Fruit fly (Drosophila melanogaster) whole organism, embryonic: Measurements from ENCODE around the gene Capr.
A peak's percentile ranks its signal among the peaks of the same experiment; 100 is the strongest.

Experiments
- CG10979 ChIP-seq: fragments of 200-800 bp; sonication (Bioruptor generic); optimal IDR thresholded peaks from 2 replicates; lab custom pipeline; 2018; ENCODE audit warnings: missing biosample characterization, mild to moderate bottlenecking, missing genetic modification characterization, moderate library complexity
- CG11398 ChIP-seq: fragments of 200-800 bp; sonication (Bioruptor generic); optimal IDR thresholded peaks from 2 replicates; lab custom pipeline; 2016; ENCODE audit warnings: missing biosample characterization, missing genetic modification characterization
- CG11456 ChIP-seq: fragments of 200-800 bp; sonication (Bioruptor generic); IDR thresholded peaks from 3 replicates; pipeline ENCODE4 v1.3.6; 2022; ENCODE audit warnings: missing biosample characterization, missing genetic modification characterization
- CG14710 ChIP-seq: fragments of 200-800 bp; sonication (Bioruptor generic); optimal IDR thresholded peaks from 3 replicates; lab custom pipeline; 2019; ENCODE audit warnings: missing biosample characterization, mild to moderate bottlenecking, missing genetic modification characterization, moderate library complexity
- CG17186 ChIP-seq: fragments of 200-800 bp; sonication (Bioruptor generic); optimal IDR thresholded peaks from 3 replicates; lab custom pipeline; 2017; ENCODE audit warnings: missing biosample characterization, missing genetic modification reagents, missing genetic modification characterization
- CG30403 ChIP-seq: fragments of 200-800 bp; sonication (Bioruptor generic); optimal IDR thresholded peaks from 3 replicates; lab custom pipeline; 2016; ENCODE audit warnings: missing biosample characterization, missing genetic modification characterization
- CG3995 ChIP-seq: fragments of 200-800 bp; sonication (Bioruptor generic); optimal IDR thresholded peaks from 3 replicates; lab custom pipeline; 2016; ENCODE audit warnings: missing biosample characterization, missing genetic modification characterization
- CG43689 ChIP-seq: fragments of 200-800 bp; sonication (Bioruptor generic); IDR thresholded peaks from 2 replicates; pipeline ENCODE4 v1.3.6; 2022; ENCODE audit warnings: missing biosample characterization, missing genetic modification characterization
- CG4820 ChIP-seq: fragments of 200-800 bp; sonication (Bioruptor generic); optimal IDR thresholded peaks from 3 replicates; lab custom pipeline; 2016; ENCODE audit warnings: missing biosample characterization, missing genetic modification characterization
- CG5180 ChIP-seq: fragments of 200-800 bp; sonication (Bioruptor generic); optimal IDR thresholded peaks from 3 replicates; lab custom pipeline; 2017; ENCODE audit warnings: missing biosample characterization, missing genetic modification characterization, mild to moderate bottlenecking, moderate library complexity, missing genetic modification reagents
- CG6654 ChIP-seq: fragments of 200-800 bp; sonication (Bioruptor generic); optimal IDR thresholded peaks from 2 replicates; lab custom pipeline; 2017; ENCODE audit warnings: missing biosample characterization, mild to moderate bottlenecking, missing genetic modification characterization
- CG8290 ChIP-seq, 3 experiments: fragments of 200-800 bp; sonication (Bioruptor generic); optimal IDR thresholded peaks; 2 replicates each; lab custom pipeline; 2016 to 2019; ENCODE audit warnings: missing biosample characterization in 3 of 3, missing genetic modification characterization in 3 of 3, mild to moderate bottlenecking in 2 of 3, moderate library complexity in 1 of 3
- CTCF ChIP-seq: fragments of 200-800 bp; sonication (Bioruptor generic); optimal IDR thresholded peaks from 2 replicates; lab custom pipeline; 2017; ENCODE audit warnings: missing biosample characterization, mild to moderate bottlenecking, missing genetic modification characterization, moderate library complexity
- Camta ChIP-seq: fragments of 200-800 bp; sonication (Bioruptor generic); optimal IDR thresholded peaks from 2 replicates; lab custom pipeline; 2016; ENCODE audit warnings: missing biosample characterization, missing genetic modification characterization
- Dll ChIP-seq: fragments of 200-800 bp; sonication (Bioruptor generic); IDR thresholded peaks from 4 replicates; pipeline ENCODE4 v1.3.6; 2022; ENCODE audit warnings: missing biosample characterization, missing genetic modification characterization; ENCODE audit not compliant: partially characterized antibody
- Drgx ChIP-seq: fragments of 200-800 bp; sonication (Bioruptor generic); IDR thresholded peaks from 2 replicates; pipeline ENCODE4 v1.3.6; 2022; ENCODE audit warnings: missing biosample characterization, missing genetic modification characterization
- Hr78 ChIP-seq, 2 experiments: fragments of 200-800 bp in 1 of 2; fragments of >200 bp in 1 of 2; sonication (Bioruptor generic) in 1 of 2; optimal IDR thresholded peaks; 2 replicates each; lab custom pipeline; 2017 to 2019; ENCODE audit warnings: missing biosample characterization in 2 of 2, missing genetic modification characterization in 2 of 2, mild to moderate bottlenecking in 1 of 2, moderate library complexity in 1 of 2
- NC2β ChIP-seq: fragments of 200-800 bp; sonication (Bioruptor generic); optimal IDR thresholded peaks from 2 replicates; lab custom pipeline; 2016; ENCODE audit warnings: missing biosample characterization, missing genetic modification characterization
- NFAT ChIP-seq: fragments of 200-800 bp; sonication (Bioruptor generic); IDR thresholded peaks from 2 replicates; pipeline ENCODE4 v1.3.6; 2022; ENCODE audit warnings: missing biosample characterization, missing genetic modification characterization
- Nf-YA ChIP-seq: fragments of 200-800 bp; sonication (Bioruptor generic); IDR thresholded peaks from 2 replicates; pipeline ENCODE4 v1.3.6; 2022; ENCODE audit warnings: missing biosample characterization, missing genetic modification characterization
- Opbp ChIP-seq: fragments of 200-800 bp; sonication (Bioruptor generic); IDR thresholded peaks from 3 replicates; pipeline ENCODE4 v1.3.6; 2022; ENCODE audit warnings: missing biosample characterization, missing genetic modification characterization; ENCODE audit not compliant: partially characterized antibody
- Optix ChIP-seq: fragments of 200-800 bp; sonication (Bioruptor generic); IDR thresholded peaks from 3 replicates; pipeline ENCODE4 v1.3.6; 2022; ENCODE audit warnings: missing biosample characterization, missing genetic modification characterization
- Xbp1 ChIP-seq: fragments of 200-800 bp; sonication (Bioruptor generic); optimal IDR thresholded peaks from 3 replicates; lab custom pipeline; 2016; ENCODE audit warnings: missing biosample characterization, mild to moderate bottlenecking, missing genetic modification characterization
- amos ChIP-seq: fragments of 200-800 bp; sonication (Bioruptor generic); IDR thresholded peaks from 2 replicates; pipeline ENCODE4 v1.3.6; 2022; ENCODE audit warnings: missing biosample characterization, missing genetic modification characterization; ENCODE audit not compliant: partially characterized antibody
- ato ChIP-seq: fragments of 200-800 bp; sonication (Bioruptor generic); IDR thresholded peaks from 2 replicates; pipeline ENCODE4 v1.3.6; 2022; ENCODE audit warnings: missing biosample characterization, missing genetic modification characterization; ENCODE audit not compliant: partially characterized antibody
- bcd ChIP-seq: fragments of 200-800 bp; sonication (Bioruptor generic); optimal IDR thresholded peaks from 2 replicates; lab custom pipeline; 2017; ENCODE audit warnings: missing biosample characterization, mild to moderate bottlenecking, missing genetic modification characterization
- br ChIP-seq: fragments of >200 bp; optimal IDR thresholded peaks from 2 replicates; lab custom pipeline; 2017
- bsh ChIP-seq, 2 experiments: fragments of 200-800 bp; sonication (Bioruptor generic); optimal IDR thresholded peaks; 2 replicates each; lab custom pipeline; 2017 to 2018; ENCODE audit warnings: mild to moderate bottlenecking in 2 of 2, missing biosample characterization in 2 of 2, missing genetic modification characterization in 2 of 2, moderate library complexity in 1 of 2
- cad ChIP-seq: fragments of >200 bp; optimal IDR thresholded peaks from 2 replicates; lab custom pipeline; 2017; ENCODE audit warnings: missing biosample characterization, missing genetic modification characterization
- danr ChIP-seq: fragments of 200-800 bp; sonication (Bioruptor generic); IDR thresholded peaks from 2 replicates; pipeline ENCODE4 v1.3.6; 2022; ENCODE audit warnings: missing biosample characterization, missing genetic modification characterization
- dpn ChIP-seq, 2 experiments: fragments of 200-800 bp; sonication (Bioruptor generic); optimal IDR thresholded peaks; 3 replicates each; lab custom pipeline; 2016; ENCODE audit warnings: missing biosample characterization in 2 of 2, missing genetic modification characterization in 2 of 2
- emc ChIP-seq: fragments of 200-800 bp; sonication (Bioruptor generic); optimal IDR thresholded peaks from 2 replicates; lab custom pipeline; 2016; ENCODE audit warnings: missing biosample characterization, missing genetic modification characterization
- fd102C ChIP-seq: fragments of 200-800 bp; sonication (Bioruptor generic); optimal IDR thresholded peaks from 2 replicates; lab custom pipeline; 2018; ENCODE audit warnings: missing biosample characterization, mild to moderate bottlenecking, missing genetic modification characterization, moderate library complexity
- gem ChIP-seq: fragments of 200-800 bp; sonication (Bioruptor generic); optimal IDR thresholded peaks from 2 replicates; lab custom pipeline; 2019; ENCODE audit warnings: missing biosample characterization, mild to moderate bottlenecking, missing genetic modification characterization, moderate library complexity
- grau ChIP-seq: fragments of 200-800 bp; optimal IDR thresholded peaks from 3 replicates; lab custom pipeline; 2019; ENCODE audit warnings: missing biosample characterization, mild to moderate bottlenecking, missing genetic modification characterization, moderate library complexity
- klu ChIP-seq: fragments of 200-800 bp; sonication (Bioruptor generic); IDR thresholded peaks from 2 replicates; pipeline ENCODE4 v1.3.6; 2022; ENCODE audit warnings: missing biosample characterization, missing genetic modification characterization
- lov ChIP-seq, 2 experiments: fragments of 200-800 bp in 1 of 2; fragments of >200 bp in 1 of 2; sonication (Bioruptor generic) in 1 of 2; IDR thresholded peaks in 1 of 2; optimal IDR thresholded peaks in 1 of 2; 2 replicates in 1 of 2; 3 replicates in 1 of 2; pipeline versions ENCODE4 v1.3.6 to Lab custom; 2017 to 2022; ENCODE audit warnings: missing biosample characterization in 1 of 2, missing genetic modification characterization in 1 of 2
- mld ChIP-seq: fragments of 200-800 bp; sonication (Bioruptor generic); IDR thresholded peaks from 3 replicates; pipeline ENCODE4 v1.3.6; 2022; ENCODE audit warnings: missing biosample characterization, missing genetic modification characterization; ENCODE audit not compliant: partially characterized antibody
- phol ChIP-seq: fragments of 200-800 bp; sonication (Bioruptor generic); optimal IDR thresholded peaks from 3 replicates; lab custom pipeline; 2018; ENCODE audit warnings: missing biosample characterization, mild to moderate bottlenecking, missing genetic modification characterization, moderate library complexity
- sd ChIP-seq: fragments of 200-800 bp; sonication (Bioruptor generic); optimal IDR thresholded peaks from 3 replicates; lab custom pipeline; 2018; ENCODE audit warnings: missing biosample characterization, mild to moderate bottlenecking, missing genetic modification characterization, moderate library complexity
- slp2 ChIP-seq: fragments of 200-800 bp; sonication (Bioruptor generic); optimal IDR thresholded peaks from 2 replicates; lab custom pipeline; 2016; ENCODE audit warnings: missing biosample characterization, missing genetic modification characterization
- so ChIP-seq: fragments of 200-800 bp; sonication (Bioruptor generic); IDR thresholded peaks from 3 replicates; pipeline ENCODE4 v1.3.6; 2022; ENCODE audit warnings: missing biosample characterization, missing genetic modification characterization
- tna ChIP-seq: fragments of 200-800 bp; sonication (Bioruptor generic); IDR thresholded peaks from 2 replicates; pipeline ENCODE4 v1.3.6; 2022; ENCODE audit warnings: missing biosample characterization, missing genetic modification characterization; ENCODE audit not compliant: partially characterized antibody
- unc-4 ChIP-seq: fragments of 200-800 bp; sonication (Bioruptor generic); IDR thresholded peaks from 2 replicates; pipeline ENCODE4 v1.3.6; 2022; ENCODE audit warnings: missing biosample characterization, missing genetic modification characterization; ENCODE audit not compliant: partially characterized antibody
- vfl ChIP-seq: fragments of 200-800 bp; sonication (Bioruptor generic); optimal IDR thresholded peaks from 2 replicates; lab custom pipeline; 2016; ENCODE audit warnings: missing biosample characterization, missing genetic modification characterization
- vnd ChIP-seq: fragments of 200-800 bp; sonication (Bioruptor generic); IDR thresholded peaks from 3 replicates; pipeline ENCODE4 v1.3.6; 2022; ENCODE audit warnings: missing biosample characterization, missing genetic modification characterization; ENCODE audit not compliant: partially characterized antibody
- wdn ChIP-seq: fragments of 200-800 bp; sonication (Bioruptor generic); IDR thresholded peaks from 2 replicates; pipeline ENCODE4 v1.3.6; 2022; ENCODE audit warnings: missing biosample characterization, missing genetic modification characterization
- zf30C ChIP-seq: fragments of 200-800 bp; sonication (Bioruptor generic); optimal IDR thresholded peaks from 3 replicates; lab custom pipeline; 2018; ENCODE audit warnings: missing biosample characterization, mild to moderate bottlenecking, missing genetic modification characterization

The Capr gene

DNA sequence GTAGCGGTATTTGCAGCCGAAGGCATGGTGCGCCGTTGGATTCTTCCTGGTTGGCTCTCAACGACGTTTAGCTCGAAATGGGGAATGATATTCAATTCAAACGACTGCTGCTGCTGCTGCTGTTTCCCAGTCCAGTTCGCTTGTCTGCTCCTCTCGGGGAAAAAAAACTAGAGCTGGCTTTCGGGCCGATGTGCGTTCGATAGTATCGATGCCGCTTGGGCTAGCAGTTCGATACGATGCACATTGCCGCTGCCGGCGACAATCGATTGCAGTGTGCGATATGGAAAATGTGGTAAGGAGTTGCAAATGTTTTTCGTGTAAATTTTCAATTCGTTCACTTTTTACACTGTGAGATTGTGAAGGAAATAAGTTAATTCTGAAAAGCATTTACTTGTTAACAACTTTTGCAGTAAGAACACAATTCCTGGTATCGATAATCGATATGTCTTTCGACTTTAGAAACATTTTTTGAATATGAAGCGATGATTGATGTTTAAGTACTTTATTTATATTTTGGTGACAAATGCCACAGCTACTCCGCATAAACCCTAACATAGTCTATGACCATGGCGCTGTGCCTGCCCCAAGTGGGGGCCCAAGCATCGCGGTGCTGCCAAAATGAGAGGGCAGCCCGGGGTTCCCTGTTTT is at the start of gene Capr (continued):
- TF ChIP-seq slp2 (GFP tag; lab: Kevin White, UChicago) (no peak), so (GFP tag; lab: Robert Waterston, UW) (0 out of 3 replicates have a peak, but pooled peaks have one; percentile 8), sd (tag; lab: Kevin White, UChicago) (no peak), danr (GFP tag; lab: Robert Waterston, UW) (no peak), phol (tag; lab: Kevin White, UChicago) (peak; percentile 55), CG4820 (GFP tag; lab: Kevin White, UChicago) (peak; percentile 15), Camta (GFP tag; lab: Kevin White, UChicago) (peak; percentile 10), unc-4 (GFP tag; lab: Robert Waterston, UW) (peak; percentile 99), CG14710 (tag; lab: Kevin White, UChicago) (peak; percentile 66), CG11456 (0 out of 3 replicates have a peak, but pooled peaks have one; percentile 25), tna (peak; percentile 100), bcd (GFP tag; lab: Kevin White, UChicago) (peak; percentile 11), dpn (GFP tag; optimal IDR thresholded peaks at IDR 0.05; lab: Kevin White, UChicago) (peak in 1 of 2 experiments; percentile 23), CG3995 (GFP tag; lab: Kevin White, UChicago) (peak; percentile 8), CG43689 (no peak), Optix (0 out of 3 replicates have a peak, but pooled peaks have one; percentile 7), Hr78 (GFP tag; optimal IDR thresholded peaks at IDR 0.05; lab: Kevin White, UChicago) (no peak), Dll (peak; percentile 99), wdn (GFP tag; lab: Robert Waterston, UW) (no peak), CG5180 (no peak), CG17186 (peak; percentile 93), br (lab: Kevin White, UChicago) (no peak), vfl (GFP tag; lab: Kevin White, UChicago) (peak; percentile 27), vnd (GFP tag; lab: Robert Waterston, UW) (peak; percentile 100), CG8290 (GFP tag; optimal IDR thresholded peaks at IDR 0.05; lab: Kevin White, UChicago) (peak; percentile 10), CG8290 (tag; optimal IDR thresholded peaks at IDR 0.05; lab: Kevin White, UChicago) (peak; percentile 55 to 79), Opbp (peak; percentile 100), amos (GFP tag; lab: Robert Waterston, UW) (peak; percentile 100), CTCF (GFP tag; lab: Kevin White, UChicago) (peak; percentile 44), NC2β (GFP tag; lab: Kevin White, UChicago) (no peak), gem (tag; lab: Kevin White, UChicago) (no peak), ato (peak; percentile 100), Xbp1 (peak; percentile 41), CG11398 (GFP tag; lab: Kevin White, UChicago) (peak; percentile 6), mld (GFP tag; lab: Robert Waterston, UW) (peak; percentile 100), CG6654 (GFP tag; lab: Kevin White, UChicago) (no peak), bsh (GFP tag; optimal IDR thresholded peaks at IDR 0.05; lab: Kevin White, UChicago) (peak in 1 of 2 experiments; percentile 15), NFAT (GFP tag; lab: Robert Waterston, UW) (peak; percentile 68; the same call in 1 of the 2 replicates), Drgx (GFP tag; lab: Robert Waterston, UW) (peak; percentile 22; the same call in 1 of the 2 replicates), Nf-YA (GFP tag; lab: Robert Waterston, UW) (no peak), CG10979 (tag; lab: Kevin White, UChicago) (no peak), klu (GFP tag; lab: Robert Waterston, UW) (no peak), grau (tag; lab: Kevin White, UChicago) (peak; percentile 30), emc (GFP tag; lab: Kevin White, UChicago) (no peak), zf30C (peak; percentile 15), lov (optimal IDR thresholded peaks at IDR 0.05; lab: Kevin White, UChicago) (no peak), lov (GFP tag; IDR thresholded peaks at IDR 0.05; lab: Robert Waterston, UW) (peak; percentile 48; the same call in 1 of the 3 replicates), fd102C (GFP tag; lab: Kevin White, UChicago) (no peak), CG30403 (GFP tag; lab: Kevin White, UChicago) (peak; percentile 11), cad (GFP tag; lab: Kevin White, UChicago) (no peak)
